Fruit fly (Drosophila melanogaster): Measurements from ENCODE around the gene CG4887.

DNA sequence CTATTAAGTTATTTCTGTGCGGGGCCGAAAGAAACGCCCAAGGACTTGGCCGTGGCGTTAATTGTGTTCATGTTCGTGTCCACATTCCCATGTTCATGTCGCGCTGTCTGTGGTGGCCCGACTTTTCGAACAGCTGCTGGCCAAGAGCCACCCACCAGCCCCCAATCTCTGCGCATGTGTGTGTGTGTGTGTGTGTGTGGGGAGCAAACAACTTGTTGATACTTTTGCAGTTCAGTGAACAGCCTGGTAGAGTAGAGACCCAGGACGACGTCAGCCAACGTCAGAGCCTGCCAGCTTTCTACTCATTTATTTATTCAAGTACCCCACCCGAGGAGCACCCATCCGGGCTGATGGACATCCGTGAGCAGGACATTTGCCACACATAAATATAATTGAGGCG lies 35.8 kb upstream of the CG4887 start:
- TF ChIP-seq D1 (tag; optimal IDR thresholded peaks at IDR 0.05): no peak
- no peak for TF ChIP-seq CG14655 (GFP tag; optimal IDR thresholded peaks at IDR 0.05)
- TF ChIP-seq CG9948 (tag; optimal IDR thresholded peaks at IDR 0.05): no peak
- no peak for TF ChIP-seq CG8159 (tag; optimal IDR thresholded peaks at IDR 0.05)
- TF ChIP-seq fd96Ca (GFP tag; IDR thresholded peaks at IDR 0.05): no peak
- TF ChIP-seq CG12605 (GFP tag; IDR thresholded peaks at IDR 0.05): peak; percentile 76

Data from whole organism, pupa.